Worm (Caenorhabditis elegans): ENCODE data around the gene srh-67.

srh-67 gene

DNA sequence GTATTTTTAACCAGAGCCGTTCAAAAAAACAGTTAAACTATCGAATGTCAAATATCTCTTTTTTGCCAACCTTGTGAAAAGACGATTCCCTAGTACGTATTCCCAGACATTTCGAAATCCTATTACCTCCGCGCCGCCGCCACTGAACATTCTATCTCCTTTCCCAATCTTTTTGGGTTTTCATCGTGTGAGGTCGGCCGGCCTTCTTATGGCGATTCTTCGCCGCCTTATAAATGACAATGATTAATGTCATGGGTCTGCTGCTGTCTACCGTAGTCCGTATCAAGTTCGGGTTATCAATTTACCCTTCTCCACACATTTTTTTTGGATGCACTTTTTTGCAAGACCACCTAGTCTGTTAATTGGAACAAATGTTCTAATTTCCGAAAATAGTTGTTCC, 40.9 kb downstream of the srh-67 start:
- TF ChIP-seq nhr-77 (tag; optimal IDR thresholded peaks at IDR 0.05) (no peak), elt-3 (tag; optimal IDR thresholded peaks at IDR 0.05) (peak in 1 of 3 experiments; percentile 20), pha-4 (tag; optimal IDR thresholded peaks at IDR 0.05) (no peak), lin-15B (tag; optimal IDR thresholded peaks at IDR 0.05) (no peak), hmg-11 (tag; optimal IDR thresholded peaks at IDR 0.05) (no peak), eor-1 (tag; optimal IDR thresholded peaks at IDR 0.05) (no peak), jun-1 (tag; optimal IDR thresholded peaks at IDR 0.05) (no peak), nhr-25 (tag; optimal IDR thresholded peaks at IDR 0.05) (peak; percentile 52), nhr-28 (tag; optimal IDR thresholded peaks at IDR 0.05) (no peak), zag-1 (tag; optimal IDR thresholded peaks at IDR 0.05) (no peak), nhr-43 (tag; optimal IDR thresholded peaks at IDR 0.05; ENCODE audit: poor library complexity, severe bottlenecking) (peak; percentile 4), ceh-16 (tag; optimal IDR thresholded peaks at IDR 0.05) (no peak), nfya-1 (tag; optimal IDR thresholded peaks at IDR 0.05; ENCODE audit: insufficient read depth) (peak; percentile 75)

DNA sequence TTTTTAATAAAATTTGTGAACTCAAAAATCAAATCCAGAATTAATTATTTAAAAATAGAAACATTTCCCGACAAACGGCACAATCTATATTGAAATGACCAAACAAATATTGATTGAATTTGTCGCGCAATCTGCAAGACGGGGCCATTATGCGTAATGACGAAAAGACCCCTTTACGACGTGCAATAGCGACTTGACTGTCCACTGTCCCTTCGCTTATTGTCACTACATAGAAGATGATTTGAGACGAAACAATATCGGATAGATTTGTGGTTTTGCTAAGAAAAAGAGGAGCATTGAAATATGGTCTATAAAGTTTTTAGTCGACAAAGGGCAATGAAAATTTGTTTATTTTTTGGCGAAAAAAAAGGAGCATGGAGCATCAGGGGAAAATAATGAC, 42.2 kb downstream of the srh-67 start:
- TF ChIP-seq nhr-11 (tag; optimal IDR thresholded peaks at IDR 0.05) (no peak), fkh-10 (GFP tag; optimal IDR thresholded peaks at IDR 0.05) (no peak)

DNA sequence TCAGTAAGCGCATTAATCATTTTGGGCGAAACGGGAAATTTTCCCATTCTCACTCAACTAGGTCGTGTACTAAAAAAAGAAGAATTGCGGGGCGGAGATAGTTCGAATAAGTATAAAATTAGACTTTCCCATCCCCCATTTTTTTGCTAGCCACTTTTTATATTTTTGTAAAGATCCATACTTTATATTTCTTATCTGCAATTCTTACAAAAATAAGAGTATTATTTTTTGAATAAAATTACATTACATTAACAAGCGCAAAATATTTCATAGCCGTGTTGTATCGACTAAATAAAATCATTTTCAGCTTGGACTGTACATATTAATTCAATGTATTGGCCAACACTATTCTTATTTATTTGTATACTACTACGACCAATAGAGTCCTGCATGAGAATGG, 46.8 kb downstream of the srh-67 start, which contains the start of gene F49C5.11:
F49C5.11 (plus strand) TSS at position 301 of the 400 bp plus-strand sequence.
- TF ChIP-seq nhr-43 (tag; optimal IDR thresholded peaks at IDR 0.05; ENCODE audit: poor library complexity, severe bottlenecking) (no peak), ama-1 (optimal IDR thresholded peaks at IDR 0.05) (no peak), nhr-77 (tag; optimal IDR thresholded peaks at IDR 0.05) (no peak), nhr-25 (tag; optimal IDR thresholded peaks at IDR 0.05) (no peak), nhr-11 (tag; optimal IDR thresholded peaks at IDR 0.05) (no peak), nhr-23 (tag; optimal IDR thresholded peaks at IDR 0.05) (no peak), pha-4 (tag; optimal IDR thresholded peaks at IDR 0.05) (no peak), nhr-76 (tag; optimal IDR thresholded peaks at IDR 0.05) (no peak), egl-27 (tag; optimal IDR thresholded peaks at IDR 0.05) (no peak), eor-1 (tag; optimal IDR thresholded peaks at IDR 0.05) (no peak), skn-1 (tag; optimal IDR thresholded peaks at IDR 0.05) (no peak)

Measured in whole organism, L3 larva.